Worm (Caenorhabditis elegans) whole organism, late embryonic: ENCODE data around the gene dcs-1.

Source experiments
- ceh-9 ChIP-seq: sonication (generic microtip); optimal IDR thresholded peaks from 2 replicates; lab custom pipeline; 2016; ENCODE audit warnings: mild to moderate bottlenecking, missing genetic modification characterization, inconsistent platforms, missing compliant biosample characterization
- pha-4 ChIP-seq: fragments of 150-350 bp; optimal IDR thresholded peaks from 2 replicates; lab custom pipeline; 2018; ENCODE audit warnings: missing biosample characterization, missing genetic modification reagents, missing genetic modification characterization

DNA sequence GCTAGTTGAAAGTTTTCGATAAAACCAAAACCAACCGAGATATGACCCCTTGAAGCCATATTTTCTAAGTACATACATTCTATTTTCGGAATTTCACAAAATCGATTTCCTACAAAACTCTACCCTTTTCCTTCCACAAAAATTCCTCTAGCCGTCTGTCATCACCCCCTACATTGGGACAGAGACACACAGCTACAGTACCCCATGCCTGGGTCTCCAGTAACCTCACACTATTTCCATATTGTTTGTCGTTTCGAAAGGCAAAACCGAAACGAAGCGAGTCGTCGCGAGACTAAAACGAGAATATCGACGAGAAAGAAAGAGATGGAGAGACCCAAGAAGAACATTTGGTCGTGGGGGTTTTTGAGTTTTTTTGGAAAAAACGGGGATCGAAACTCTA is 22.2 kb downstream of the dcs-1 start:
- TF ChIP-seq ceh-9 (tag; lab: Kevin White, UChicago) (no peak), pha-4 (no peak)
